Worm (Caenorhabditis elegans) whole organism, mixed stage, embryonic: Measurements from ENCODE around the gene T06E4.5.

Experiments
- bed-3 ChIP-seq: fragments of 200-800 bp; sonication (Bioruptor generic); optimal IDR thresholded peaks from 3 replicates; lab custom pipeline; 2018; ENCODE audit warnings: mild to moderate bottlenecking, missing genetic modification characterization, moderate library complexity, missing compliant biosample characterization
- blmp-1 ChIP-seq: fragments of 150-350 bp; optimal IDR thresholded peaks from 2 replicates; lab custom pipeline; 2014; ENCODE audit warnings: missing biosample characterization, missing genetic modification characterization
- ceh-39 ChIP-seq: fragments of 150-350 bp; optimal IDR thresholded peaks from 2 replicates; lab custom pipeline; 2014; ENCODE audit warnings: missing biosample characterization, missing genetic modification characterization
- ceh-43 ChIP-seq: fragments of 200-800 bp; sonication (Bioruptor generic); optimal IDR thresholded peaks from 2 replicates; lab custom pipeline; 2018; ENCODE audit warnings: mild to moderate bottlenecking, missing genetic modification characterization, moderate library complexity, missing compliant biosample characterization
- ceh-83 ChIP-seq: fragments of 200-800 bp; sonication (Bioruptor generic); optimal IDR thresholded peaks from 2 replicates; lab custom pipeline; 2018; ENCODE audit warnings: mild to moderate bottlenecking, missing genetic modification characterization, missing compliant biosample characterization
- ces-1 ChIP-seq: fragments of 150-350 bp; optimal IDR thresholded peaks from 2 replicates; lab custom pipeline; 2014; ENCODE audit warnings: missing biosample characterization, missing genetic modification reagents, missing genetic modification characterization
- cnd-1 ChIP-seq: fragments of 200-800 bp; sonication (Bioruptor generic); optimal IDR thresholded peaks from 2 replicates; lab custom pipeline; 2018; ENCODE audit warnings: mild to moderate bottlenecking, missing genetic modification characterization, missing compliant biosample characterization
- drap-1 ChIP-seq: fragments of 200-800 bp; sonication (Bioruptor generic); optimal IDR thresholded peaks from 3 replicates; lab custom pipeline; 2018; ENCODE audit warnings: mild to moderate bottlenecking, missing genetic modification characterization, missing compliant biosample characterization
- elt-1 ChIP-seq: sonication (generic microtip); optimal IDR thresholded peaks from 2 replicates; lab custom pipeline; 2017; ENCODE audit warnings: missing genetic modification characterization, mild to moderate bottlenecking, missing compliant biosample characterization, antibody characterized with exemption, moderate library complexity, borderline replicate concordance; ENCODE audit not compliant: insufficient read depth
- elt-3 ChIP-seq: fragments of 150-350 bp; optimal IDR thresholded peaks from 2 replicates; lab custom pipeline; 2014; ENCODE audit warnings: missing biosample characterization, missing genetic modification characterization
- flh-1 ChIP-seq: fragments of 200-800 bp; sonication (Bioruptor generic); optimal IDR thresholded peaks from 2 replicates; lab custom pipeline; 2018; ENCODE audit warnings: mild to moderate bottlenecking, missing genetic modification characterization, moderate library complexity, missing compliant biosample characterization
- ham-2 ChIP-seq: fragments of 200-800 bp; sonication (Bioruptor generic); optimal IDR thresholded peaks from 2 replicates; lab custom pipeline; 2018; ENCODE audit warnings: mild to moderate bottlenecking, missing genetic modification characterization, missing compliant biosample characterization
- hlh-1 ChIP-seq: fragments of 150-350 bp; optimal IDR thresholded peaks from 2 replicates; lab custom pipeline; 2014; ENCODE audit warnings: missing biosample characterization, missing genetic modification reagents, missing genetic modification characterization
- lin-13 ChIP-seq: fragments of 150-350 bp; optimal IDR thresholded peaks from 2 replicates; lab custom pipeline; 2014; ENCODE audit warnings: missing biosample characterization, missing genetic modification characterization
- lin-32 ChIP-seq: fragments of 200-800 bp; sonication (Bioruptor generic); optimal IDR thresholded peaks from 2 replicates; lab custom pipeline; 2018; ENCODE audit warnings: mild to moderate bottlenecking, missing genetic modification characterization, missing compliant biosample characterization
- lsy-2 ChIP-seq: fragments of 150-350 bp; optimal IDR thresholded peaks from 2 replicates; lab custom pipeline; 2014; ENCODE audit warnings: missing biosample characterization, missing genetic modification characterization
- mab-5 ChIP-seq: fragments of 150-350 bp; optimal IDR thresholded peaks from 2 replicates; lab custom pipeline; 2014; ENCODE audit warnings: missing biosample characterization, missing genetic modification characterization
- mep-1 ChIP-seq: fragments of 150-350 bp; optimal IDR thresholded peaks from 2 replicates; lab custom pipeline; 2017; ENCODE audit warnings: missing biosample characterization, missing genetic modification reagents, missing genetic modification characterization, inconsistent platforms
- mls-2 ChIP-seq: sonication (generic microtip); optimal IDR thresholded peaks from 2 replicates; lab custom pipeline; 2016; ENCODE audit warnings: mild to moderate bottlenecking, missing genetic modification characterization, moderate library complexity, missing compliant biosample characterization
- nhr-12 ChIP-seq: fragments of 150-350 bp; optimal IDR thresholded peaks from 2 replicates; lab custom pipeline; 2014; ENCODE audit warnings: missing biosample characterization, missing genetic modification characterization
- nhr-237 ChIP-seq: fragments of 150-350 bp; optimal IDR thresholded peaks from 2 replicates; lab custom pipeline; 2014; ENCODE audit warnings: missing biosample characterization, missing genetic modification characterization
- nhr-28 ChIP-seq: fragments of 150-350 bp; optimal IDR thresholded peaks from 2 replicates; lab custom pipeline; 2014; ENCODE audit warnings: missing biosample characterization, missing genetic modification characterization
- nhr-76 ChIP-seq: sonication (generic microtip); optimal IDR thresholded peaks from 2 replicates; lab custom pipeline; 2017; ENCODE audit warnings: missing biosample characterization, missing genetic modification characterization
- pha-4 ChIP-seq: fragments of 150-350 bp; optimal IDR thresholded peaks from 2 replicates; lab custom pipeline; 2018; ENCODE audit warnings: missing biosample characterization, missing genetic modification reagents, missing genetic modification characterization
- sptf-1 ChIP-seq: sonication (generic microtip); optimal IDR thresholded peaks from 2 replicates; lab custom pipeline; 2017; ENCODE audit warnings: mild to moderate bottlenecking, missing genetic modification characterization, moderate library complexity, missing compliant biosample characterization
- tbx-8 ChIP-seq: fragments of 200-800 bp; sonication (Bioruptor generic); optimal IDR thresholded peaks from 2 replicates; lab custom pipeline; 2018; ENCODE audit warnings: mild to moderate bottlenecking, missing genetic modification characterization, moderate library complexity, missing compliant biosample characterization
- unc-120 ChIP-seq: sonication (generic microtip); optimal IDR thresholded peaks from 2 replicates; lab custom pipeline; 2017; ENCODE audit warnings: missing genetic modification characterization, missing compliant biosample characterization; ENCODE audit not compliant: poor library complexity, severe bottlenecking
- zip-8 ChIP-seq: fragments of 150-350 bp; optimal IDR thresholded peaks from 2 replicates; lab custom pipeline; 2014; ENCODE audit warnings: missing biosample characterization, missing genetic modification characterization
- ztf-11 ChIP-seq: fragments of 150-350 bp; optimal IDR thresholded peaks from 2 replicates; lab custom pipeline; 2014; ENCODE audit warnings: missing biosample characterization, missing genetic modification characterization

Gene T06E4.5

DNA sequence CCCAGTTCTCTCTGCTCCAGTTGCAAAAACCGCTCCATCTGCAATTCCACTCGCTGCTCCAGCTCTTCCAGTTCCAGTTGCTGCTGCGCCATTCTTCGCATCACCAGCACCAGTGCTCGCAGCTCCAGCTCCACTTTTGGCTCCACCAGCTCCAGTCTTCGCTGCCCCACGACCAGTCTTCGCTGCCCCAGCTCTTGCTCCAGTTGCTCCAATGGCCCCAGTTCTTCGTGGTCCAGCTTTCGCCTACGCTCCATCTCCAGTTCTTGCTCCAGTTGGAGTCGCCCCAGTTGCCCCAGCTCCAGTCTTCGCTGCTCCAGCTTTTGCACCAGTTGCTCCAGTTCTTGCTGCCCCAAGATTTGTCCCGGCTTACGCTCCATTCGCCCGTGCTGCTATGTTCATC is 10.6 kb upstream of the T06E4.5 start:
- TF ChIP-seq ham-2 (GFP tag; lab: Kevin White, UChicago) (no peak), ceh-83 (GFP tag; lab: Kevin White, UChicago) (peak; percentile 0)
- TF ChIP-seq, all 35 proteins: peak for 1

DNA sequence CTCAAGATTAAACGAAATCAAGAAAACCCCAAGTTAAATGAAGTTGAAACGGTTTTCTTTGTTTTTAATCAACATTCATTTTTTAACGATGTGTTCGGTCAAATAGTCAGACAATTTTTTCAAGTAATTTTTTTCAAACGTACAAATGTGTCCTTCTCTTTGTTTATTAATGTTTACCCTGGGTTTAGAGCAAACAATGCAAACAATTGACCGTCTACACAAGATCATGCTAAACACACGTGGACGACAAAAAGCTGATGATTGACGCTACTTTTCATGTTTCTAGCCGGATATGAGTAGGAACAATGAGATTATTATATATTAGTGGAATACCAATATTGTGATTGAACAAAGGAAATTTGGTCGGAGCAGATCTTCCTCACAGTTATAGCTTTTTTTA is 9.6 kb upstream of the T06E4.5 start:
- no peak for TF ChIP-seq sptf-1 (tag; lab: Kevin White, UChicago)
- no peak for TF ChIP-seq ces-1 (GFP tag; lab: Kevin White, UChicago)
- TF ChIP-seq unc-120 (tag; lab: Kevin White, UChicago) = no peak
- TF ChIP-seq nhr-237 (tag; lab: Kevin White, UChicago) = no peak
- TF ChIP-seq ham-2 (GFP tag; lab: Kevin White, UChicago) = no peak
- TF ChIP-seq nhr-76 (tag; lab: Kevin White, UChicago) = no peak
- no peak for TF ChIP-seq ceh-39 (tag; lab: Kevin White, UChicago)
- TF ChIP-seq ztf-11 (tag; lab: Kevin White, UChicago) = no peak
- no peak for TF ChIP-seq mep-1 (tag; lab: Kevin White, UChicago)
- no peak for TF ChIP-seq bed-3 (GFP tag; lab: Kevin White, UChicago)
- TF ChIP-seq zip-8 (tag; lab: Kevin White, UChicago) = no peak
- TF ChIP-seq mab-5 (tag; lab: Kevin White, UChicago) = no peak
- no peak for TF ChIP-seq lsy-2 (tag; lab: Kevin White, UChicago)
- TF ChIP-seq lin-32 (GFP tag; lab: Kevin White, UChicago) = no peak

DNA sequence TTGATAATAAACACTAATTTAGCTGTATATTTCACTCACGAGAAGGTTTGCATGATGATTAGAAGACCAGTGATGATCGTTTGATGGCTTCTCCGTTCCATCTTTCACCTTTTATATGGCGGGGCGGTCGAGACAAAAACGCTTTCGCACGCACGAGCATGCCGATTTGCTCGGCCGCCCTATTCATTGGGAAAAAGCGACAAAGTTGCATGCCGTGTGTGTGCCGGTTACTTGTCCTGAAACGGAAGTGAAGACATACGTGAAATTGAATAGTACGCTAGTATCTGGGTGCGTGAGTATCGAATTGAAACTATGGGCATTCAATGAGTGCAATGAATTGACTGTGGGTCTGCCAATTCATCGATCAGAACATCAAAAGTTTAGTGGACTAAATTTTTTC is 8.2 kb upstream of the T06E4.5 start, which contains the start of gene idpc-5:
TSS of gene idpc-5 (minus strand) at position 101 of the 400 bp plus-strand sequence.
- TF ChIP-seq nhr-12 (no peak), ceh-43 (GFP tag; lab: Kevin White, UChicago) (no peak), mls-2 (tag; lab: Kevin White, UChicago) (no peak), unc-120 (tag; lab: Kevin White, UChicago) (no peak)
- TF ChIP-seq, all 35 proteins: peak for 0

DNA sequence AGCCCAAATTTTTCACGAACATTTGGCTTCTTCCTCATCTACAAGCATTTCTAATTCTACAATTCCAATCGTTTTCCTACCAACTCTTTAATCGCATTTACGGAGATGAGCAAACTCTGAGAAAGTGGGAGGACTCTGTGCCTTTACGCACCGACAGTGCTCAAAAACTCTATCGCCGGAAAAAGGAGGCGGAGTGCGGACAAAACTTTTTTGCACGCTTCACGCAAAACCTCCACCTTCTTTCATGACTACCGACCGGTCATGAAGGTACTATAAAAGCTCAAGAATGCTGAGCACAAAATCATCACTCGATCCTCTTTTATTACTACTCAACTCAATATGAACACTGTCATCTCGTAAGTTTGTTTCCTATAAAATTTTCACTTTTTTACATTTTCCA is 5.9 kb upstream of the T06E4.5 start, which contains the start of gene idpc-4:
TSS of gene idpc-4 (plus strand) at position 301 of the 400 bp plus-strand sequence.
- TF ChIP-seq lin-32 (GFP tag; lab: Kevin White, UChicago) = no peak

DNA sequence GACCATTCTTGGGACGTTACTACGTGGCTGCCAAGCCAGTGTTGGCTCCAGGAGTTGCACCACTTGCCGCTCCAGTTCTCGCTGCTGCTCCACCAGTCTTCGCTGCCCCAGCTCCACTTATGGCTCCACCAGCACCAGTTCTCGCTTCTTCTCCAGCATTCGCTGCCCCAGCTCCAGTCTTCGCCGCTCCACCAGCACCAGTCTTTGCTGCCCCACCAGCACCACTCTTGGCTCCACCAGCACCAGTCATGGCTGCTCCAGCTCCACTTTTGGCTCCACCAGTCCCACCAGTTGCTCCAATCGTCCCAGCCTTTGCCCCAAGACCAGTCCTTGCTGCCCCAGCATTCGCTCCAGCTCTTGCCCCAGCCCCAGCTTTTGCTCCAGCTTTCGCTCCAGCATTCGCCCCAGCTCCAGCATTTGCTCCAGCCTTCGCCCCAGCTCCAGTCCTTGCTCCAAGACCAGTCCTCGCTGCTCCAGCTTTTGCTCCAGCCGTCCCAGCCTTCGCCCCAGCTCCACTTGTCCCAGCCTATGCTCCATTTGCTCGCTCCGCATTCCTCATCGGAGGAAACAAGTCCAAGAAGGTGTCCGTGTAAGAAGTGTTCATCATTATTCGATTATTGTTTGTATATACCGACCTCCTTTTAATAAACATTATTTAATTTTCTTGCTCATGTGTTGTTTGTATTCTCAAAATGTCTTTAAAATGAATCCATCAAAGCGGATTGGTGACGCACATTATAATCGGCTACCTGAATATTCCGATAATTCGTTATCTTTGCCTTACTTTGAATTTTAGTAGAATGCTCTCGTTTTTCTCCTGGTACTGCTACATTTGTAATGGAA is 5.2 kb upstream of the T06E4.5 start, which contains the start of gene T06E4.7:
TSS of gene T06E4.7 (plus strand) at position 793 of the 843 bp plus-strand sequence.
- TF ChIP-seq elt-1 (no peak), ham-2 (GFP tag; lab: Kevin White, UChicago) (no peak), flh-1 (GFP tag; lab: Kevin White, UChicago) (no peak), drap-1 (no peak), tbx-8 (no peak), pha-4 (tag; lab: Kevin White, UChicago) (no peak), zip-8 (tag; lab: Kevin White, UChicago) (no peak), blmp-1 (no peak), unc-120 (tag; lab: Kevin White, UChicago) (no peak), cnd-1 (tag; lab: Kevin White, UChicago) (no peak), lin-13 (tag; lab: Kevin White, UChicago) (no peak), nhr-76 (tag; lab: Kevin White, UChicago) (no peak), nhr-28 (tag; lab: Kevin White, UChicago) (no peak)

DNA sequence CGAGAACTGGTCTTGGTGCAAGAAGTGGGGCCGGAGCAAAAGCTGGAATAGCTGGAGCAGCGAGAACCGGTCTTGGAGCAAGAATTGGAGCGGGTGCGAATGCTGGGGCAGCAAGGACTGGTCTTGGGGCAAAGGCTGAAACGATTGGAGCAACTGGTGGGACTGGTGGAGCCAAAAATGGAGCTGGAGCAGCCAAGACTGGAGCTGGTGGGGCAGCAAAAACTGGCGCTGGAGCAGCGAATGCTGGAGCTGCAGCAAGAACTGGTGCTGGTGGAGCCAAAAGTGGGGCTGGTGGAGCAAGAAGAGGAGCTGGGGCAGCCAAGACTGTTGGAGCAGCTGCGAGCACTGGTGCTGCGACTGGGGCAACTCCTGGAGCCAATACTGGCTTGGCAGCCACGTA is 2.4 kb upstream of the T06E4.5 start:
- TF ChIP-seq tbx-8 = no peak
- no peak for TF ChIP-seq ceh-83 (GFP tag; lab: Kevin White, UChicago)
- TF ChIP-seq nhr-28 (tag; lab: Kevin White, UChicago) = no peak
- TF ChIP-seq hlh-1 = no peak
- TF ChIP-seq elt-3 (tag; lab: Kevin White, UChicago) = no peak
- no peak for TF ChIP-seq pha-4 (tag; lab: Kevin White, UChicago)
- TF ChIP-seq nhr-76 (tag; lab: Kevin White, UChicago) = no peak
- no peak for TF ChIP-seq lin-13 (tag; lab: Kevin White, UChicago)
- TF ChIP-seq ztf-11 (tag; lab: Kevin White, UChicago) = no peak
- TF ChIP-seq ceh-39 (tag; lab: Kevin White, UChicago) = no peak
- TF ChIP-seq ces-1 (GFP tag; lab: Kevin White, UChicago) = no peak
- TF ChIP-seq lin-32 (GFP tag; lab: Kevin White, UChicago) = no peak
- TF ChIP-seq sptf-1 (tag; lab: Kevin White, UChicago) = no peak
- TF ChIP-seq elt-1 = no peak
